Worm (Caenorhabditis elegans): ENCODE measurements around the gene egg-2.

DNA sequence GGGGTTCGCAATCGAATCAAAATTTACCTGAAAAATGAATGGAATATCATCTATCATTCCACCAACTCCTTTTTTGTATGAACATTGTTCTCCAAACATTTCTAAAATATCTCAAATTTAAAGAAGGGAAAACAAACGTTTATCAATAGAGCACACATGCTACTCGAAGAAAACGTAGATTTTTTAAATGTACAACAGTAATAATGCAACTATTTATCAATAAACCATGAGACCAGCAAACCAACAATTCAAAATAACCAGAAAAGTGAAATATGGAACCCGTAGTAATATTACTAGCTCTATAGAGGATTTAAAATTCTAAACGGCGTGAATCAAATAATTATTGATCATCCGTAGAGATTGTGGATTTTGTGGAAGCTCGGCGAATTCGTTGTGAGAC lies 18.4 kb upstream of the egg-2 start, which contains the start of gene ZK418.6:
- TF ChIP-seq nfya-1 (tag; optimal IDR thresholded peaks at IDR 0.05), result no peak
- no peak for TF ChIP-seq hlh-30 (tag; optimal IDR thresholded peaks at IDR 0.05; ENCODE audit: insufficient read depth)
- no peak for TF ChIP-seq che-1 (tag; optimal IDR thresholded peaks at IDR 0.05)
- no peak for TF ChIP-seq sox-4 (tag; optimal IDR thresholded peaks at IDR 0.05)
- no peak for TF ChIP-seq ceh-2 (tag; optimal IDR thresholded peaks at IDR 0.05)
- TF ChIP-seq ceh-9 (tag; optimal IDR thresholded peaks at IDR 0.05), result no peak
- TF ChIP-seq pag-3 (tag; optimal IDR thresholded peaks at IDR 0.05; ENCODE audit: borderline replicate concordance), result no peak
- TF ChIP-seq C38D4.7 (GFP tag; optimal IDR thresholded peaks at IDR 0.05), result no peak
- no peak for TF ChIP-seq lin-11 (tag; optimal IDR thresholded peaks at IDR 0.05)
